Fruit fly (Drosophila melanogaster) Kc167 (cell line): ENCODE results near the gene CG14739.

ENCODE experiments used
- Sin3A ChIP-seq: fragments of >200 bp; optimal IDR thresholded peaks from 2 replicates; lab custom pipeline; 2018; ENCODE audit warnings: missing external identifiers
- psq ChIP-seq: fragments of >200 bp; optimal IDR thresholded peaks from 2 replicates; lab custom pipeline; 2017; ENCODE audit warnings: missing external identifiers

DNA sequence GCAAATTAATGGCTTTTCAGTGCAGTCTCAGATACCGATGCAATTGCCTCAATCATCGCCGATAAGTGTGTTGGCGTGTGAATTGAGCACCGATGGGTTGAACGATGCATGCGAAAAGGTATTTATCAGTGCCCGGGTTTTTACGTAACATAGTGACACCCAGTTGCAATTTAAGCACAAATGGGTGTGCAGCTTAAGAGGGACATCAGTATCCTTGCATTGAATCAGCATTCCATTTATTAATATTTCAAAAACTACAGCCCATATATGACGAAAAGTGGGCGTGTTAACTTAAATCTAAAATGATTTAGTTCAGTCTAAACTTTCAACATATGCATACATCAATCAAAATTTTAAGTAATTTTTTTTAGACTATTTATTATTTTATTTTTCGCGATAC is 16.2 kb downstream of the CG14739 start, which contains the start of gene ssp5:
- TF ChIP-seq Sin3A (lab: Kevin White, UChicago) = no peak
- no peak for TF ChIP-seq psq (lab: Kevin White, UChicago)
